Fruit fly (Drosophila melanogaster): ENCODE measurements around the gene Meltrin.

The Meltrin gene

DNA sequence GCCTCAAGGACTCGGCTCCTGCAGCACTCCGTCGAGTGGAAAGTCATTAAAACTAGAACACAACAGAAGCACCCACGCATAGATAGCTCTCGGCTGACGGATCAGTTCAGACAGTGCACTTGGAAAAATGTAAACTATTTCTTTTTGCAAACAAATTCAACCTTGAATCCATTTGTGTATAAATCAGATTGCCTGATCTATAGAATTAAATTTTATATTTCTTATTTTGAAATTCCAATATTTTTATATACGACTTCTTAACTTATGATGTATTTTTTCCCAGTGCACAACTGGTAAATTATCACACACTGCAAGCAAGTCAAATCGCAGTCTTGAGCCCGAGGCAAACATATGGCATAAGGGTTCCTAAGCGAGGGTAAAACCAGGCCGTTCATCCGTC is 22.3 kb downstream of the Meltrin start (continued):
- TF ChIP-seq CG7786 (GFP tag; optimal IDR thresholded peaks at IDR 0.05) (no peak), esg (GFP tag; conservative IDR thresholded peaks at IDR 0.05) (peak; percentile 54), CG2116 (GFP tag; optimal IDR thresholded peaks at IDR 0.05) (no peak), zen (tag; optimal IDR thresholded peaks at IDR 0.05) (peak; percentile 94), CG17359 (tag; optimal IDR thresholded peaks at IDR 0.05) (peak; percentile 61), sd (tag; optimal IDR thresholded peaks at IDR 0.05) (no peak), gsb-n (tag; optimal IDR thresholded peaks at IDR 0.05) (peak; percentile 76), CG3726 (GFP tag; IDR thresholded peaks at IDR 0.05) (0 out of 3 replicates have a peak, but pooled peaks have one; percentile 67), Ravus (GFP tag; IDR thresholded peaks at IDR 0.05) (no peak), CG17568 (GFP tag; optimal IDR thresholded peaks at IDR 0.05) (no peak), wdn (GFP tag; IDR thresholded peaks at IDR 0.05) (no peak), hkb (optimal IDR thresholded peaks at IDR 0.05) (no peak), hkb (GFP tag; IDR thresholded peaks at IDR 0.05) (peak; percentile 69), NC2β (GFP tag; optimal IDR thresholded peaks at IDR 0.05) (peak; percentile 45), Max (GFP tag; optimal IDR thresholded peaks at IDR 0.05) (peak; percentile 35), gro (GFP tag; optimal IDR thresholded peaks at IDR 0.05) (no peak), Gug (GFP tag; IDR thresholded peaks at IDR 0.05) (peak; percentile 52; the same call in 2 of the 4 replicates), Awh (GFP tag; IDR thresholded peaks at IDR 0.05) (peak; percentile 63; the same call in 1 of the 2 replicates), dmrt11E (tag; optimal IDR thresholded peaks at IDR 0.05) (peak; percentile 89), YL-1 (GFP tag; optimal IDR thresholded peaks at IDR 0.05) (no peak), CG17612 (GFP tag; IDR thresholded peaks at IDR 0.05) (no peak), CG7745 (tag; optimal IDR thresholded peaks at IDR 0.05) (no peak), CG4404 (GFP tag; IDR thresholded peaks at IDR 0.05) (peak; percentile 93), CG17328 (GFP tag; IDR thresholded peaks at IDR 0.05) (peak; percentile 84), Myb (GFP tag; optimal IDR thresholded peaks at IDR 0.05) (no peak), chn (GFP tag; optimal IDR thresholded peaks at IDR 0.05) (peak; percentile 60), Antp (GFP tag; optimal IDR thresholded peaks at IDR 0.05) (no peak), cas (GFP tag; IDR thresholded peaks at IDR 0.05) (no peak), CG13424 (tag; optimal IDR thresholded peaks at IDR 0.05) (peak; percentile 30), CG4617 (GFP tag; optimal IDR thresholded peaks at IDR 0.05; ENCODE audit: borderline replicate concordance) (no peak), Camta (GFP tag; optimal IDR thresholded peaks at IDR 0.05) (no peak), Aef1 (GFP tag; IDR thresholded peaks at IDR 0.05) (no peak), lilli (GFP tag; optimal IDR thresholded peaks at IDR 0.05) (peak; percentile 57), CG12391 (tag; optimal IDR thresholded peaks at IDR 0.05) (peak; percentile 78), pum (GFP tag; optimal IDR thresholded peaks at IDR 0.05) (peak; percentile 22), Kr (GFP tag; optimal IDR thresholded peaks at IDR 0.05) (peak; percentile 67), gcm2 (GFP tag; optimal IDR thresholded peaks at IDR 0.05) (no peak), Dref (GFP tag; IDR thresholded peaks at IDR 0.05) (no peak), Usf (GFP tag; optimal IDR thresholded peaks at IDR 0.05) (no peak), CG12104 (GFP tag; optimal IDR thresholded peaks at IDR 0.05) (peak; percentile 54), dysf (GFP tag; IDR thresholded peaks at IDR 0.05) (peak; percentile 54; the same call in 1 of the 3 replicates), Deaf1 (tag; optimal IDR thresholded peaks at IDR 0.05) (no peak), CG31224 (GFP tag; IDR thresholded peaks at IDR 0.05) (no peak; the same call in 1 of the 2 replicates), Ets97D (GFP tag; optimal IDR thresholded peaks at IDR 0.05) (peak; percentile 4), her (GFP tag; optimal IDR thresholded peaks at IDR 0.05) (no peak), ftz-f1 (GFP tag; optimal IDR thresholded peaks at IDR 0.05) (no peak), pb (GFP tag; optimal IDR thresholded peaks at IDR 0.05) (no peak), stc (GFP tag; IDR thresholded peaks at IDR 0.05) (peak; percentile 56), oc (tag; optimal IDR thresholded peaks at IDR 0.05) (no peak), pnt (GFP tag; optimal IDR thresholded peaks at IDR 0.05) (peak; percentile 14), zen2 (GFP tag; IDR thresholded peaks at IDR 0.05; ENCODE audit: partially characterized antibody) (no peak), ato (GFP tag; IDR thresholded peaks at IDR 0.05; ENCODE audit: partially characterized antibody) (no peak), Rx (GFP tag; IDR thresholded peaks at IDR 0.05) (peak; percentile 64)

All from whole organism, embryonic.